Worm (Caenorhabditis elegans) whole organism, L2 larva: ENCODE measurements around the gene pcca-1.

ENCODE experiments used
- C34F6.9 ChIP-seq: fragments of 150-350 bp; optimal IDR thresholded peaks from 2 replicates; lab custom pipeline; 2014; ENCODE audit warnings: missing biosample characterization, missing genetic modification characterization
- F13H6.1 ChIP-seq: sonication (generic microtip); optimal IDR thresholded peaks from 2 replicates; lab custom pipeline; 2016; ENCODE audit warnings: missing genetic modification characterization, missing compliant biosample characterization
- R02D3.7 ChIP-seq: fragments of 150-350 bp; optimal IDR thresholded peaks from 2 replicates; lab custom pipeline; 2014; ENCODE audit warnings: missing biosample characterization, missing genetic modification characterization
- alr-1 ChIP-seq: fragments of 150-350 bp; optimal IDR thresholded peaks from 2 replicates; lab custom pipeline; 2014; ENCODE audit warnings: missing biosample characterization, missing genetic modification characterization
- aly-2 ChIP-seq: fragments of 150-350 bp; optimal IDR thresholded peaks from 2 replicates; lab custom pipeline; 2014; ENCODE audit warnings: missing biosample characterization, missing genetic modification characterization
- ama-1 ChIP-seq: fragments of 150-350 bp; optimal IDR thresholded peaks from 2 replicates; lab custom pipeline; 2018; ENCODE audit warnings: inconsistent platforms
- blmp-1 ChIP-seq: sonication (generic microtip); optimal IDR thresholded peaks from 2 replicates; lab custom pipeline; 2017; ENCODE audit warnings: missing genetic modification characterization, mild to moderate bottlenecking, missing compliant biosample characterization, antibody characterized with exemption, moderate library complexity; ENCODE audit not compliant: insufficient read depth
- ceh-16 ChIP-seq: fragments of 150-350 bp; optimal IDR thresholded peaks from 2 replicates; lab custom pipeline; 2014; ENCODE audit warnings: missing biosample characterization, missing genetic modification characterization
- ceh-82 ChIP-seq: fragments of 150-350 bp; optimal IDR thresholded peaks from 2 replicates; lab custom pipeline; 2014; ENCODE audit warnings: missing biosample characterization, missing genetic modification characterization
- crh-2 ChIP-seq: sonication (generic microtip); optimal IDR thresholded peaks from 2 replicates; lab custom pipeline; 2017; ENCODE audit warnings: missing biosample characterization, missing genetic modification characterization
- egl-27 ChIP-seq: sonication (generic microtip); optimal IDR thresholded peaks from 3 replicates; lab custom pipeline; 2017; ENCODE audit warnings: missing biosample characterization, missing genetic modification reagents, missing genetic modification characterization
- elt-1 ChIP-seq: fragments of 150-350 bp; optimal IDR thresholded peaks from 2 replicates; lab custom pipeline; 2014; ENCODE audit warnings: missing biosample characterization, missing genetic modification characterization
- elt-3 ChIP-seq: sonication (generic microtip); optimal IDR thresholded peaks from 2 replicates; lab custom pipeline; 2017; ENCODE audit warnings: missing biosample characterization, missing genetic modification characterization
- fos-1 ChIP-seq: fragments of 150-350 bp; optimal IDR thresholded peaks from 2 replicates; lab custom pipeline; 2014; ENCODE audit warnings: missing biosample characterization, missing genetic modification characterization
- gmeb-1 ChIP-seq: fragments of 150-350 bp; optimal IDR thresholded peaks from 2 replicates; lab custom pipeline; 2014; ENCODE audit warnings: missing biosample characterization, missing genetic modification characterization
- lin-11 ChIP-seq: fragments of 150-350 bp; sonication (generic microtip); optimal IDR thresholded peaks from 2 replicates; lab custom pipeline; 2014; ENCODE audit warnings: missing biosample characterization, missing genetic modification characterization, inconsistent platforms, mixed read lengths
- lin-13 ChIP-seq: fragments of 150-350 bp; optimal IDR thresholded peaks from 2 replicates; lab custom pipeline; 2014; ENCODE audit warnings: missing biosample characterization, missing genetic modification reagents, missing genetic modification characterization
- lsy-2 ChIP-seq, 2 experiments: fragments of 150-350 bp in 1 of 2; sonication (generic microtip) in 1 of 2; optimal IDR thresholded peaks; 2 replicates each; lab custom pipeline; 2014 to 2017; ENCODE audit warnings: missing biosample characterization in 2 of 2, missing genetic modification characterization in 2 of 2
- mdl-1 ChIP-seq, 2 experiments: fragments of 150-350 bp in 1 of 2; sonication (generic microtip) in 1 of 2; optimal IDR thresholded peaks; 2 replicates each; lab custom pipeline; 2017; ENCODE audit warnings: missing biosample characterization in 2 of 2, missing genetic modification characterization in 2 of 2
- nhr-12 ChIP-seq: fragments of 150-350 bp; optimal IDR thresholded peaks from 2 replicates; lab custom pipeline; 2014; ENCODE audit warnings: missing biosample characterization, missing genetic modification characterization
- nhr-129 ChIP-seq: fragments of 150-350 bp; optimal IDR thresholded peaks from 2 replicates; lab custom pipeline; 2014; ENCODE audit warnings: missing biosample characterization, missing genetic modification characterization
- nhr-23 ChIP-seq: fragments of 150-350 bp; optimal IDR thresholded peaks from 2 replicates; lab custom pipeline; 2014; ENCODE audit warnings: missing biosample characterization, missing genetic modification reagents, missing genetic modification characterization
- nhr-237 ChIP-seq: fragments of 150-350 bp; optimal IDR thresholded peaks from 2 replicates; lab custom pipeline; 2014; ENCODE audit warnings: missing biosample characterization, missing genetic modification characterization
- nhr-25 ChIP-seq: fragments of 150-350 bp; sonication (generic microtip); optimal IDR thresholded peaks from 3 replicates; lab custom pipeline; 2014; ENCODE audit warnings: missing biosample characterization, missing genetic modification characterization
- nhr-6 ChIP-seq: fragments of 150-350 bp; optimal IDR thresholded peaks from 2 replicates; lab custom pipeline; 2014; ENCODE audit warnings: missing biosample characterization, missing genetic modification characterization
- sem-4 ChIP-seq: fragments of 150-350 bp; optimal IDR thresholded peaks from 2 replicates; lab custom pipeline; 2014; ENCODE audit warnings: missing biosample characterization, missing genetic modification reagents, missing genetic modification characterization
- skn-1 ChIP-seq: sonication (generic microtip); optimal IDR thresholded peaks from 2 replicates; lab custom pipeline; 2017; ENCODE audit warnings: missing biosample characterization, missing genetic modification characterization
- sma-3 ChIP-seq: sonication (generic microtip); optimal IDR thresholded peaks from 2 replicates; lab custom pipeline; 2016; ENCODE audit warnings: missing genetic modification reagents, missing genetic modification characterization, missing compliant biosample characterization
- sma-9 ChIP-seq, 2 experiments: fragments of 150-350 bp in 1 of 2; sonication (generic microtip) in 1 of 2; optimal IDR thresholded peaks; 2 replicates each; lab custom pipeline; 2014 to 2016; ENCODE audit warnings: missing genetic modification characterization in 2 of 2, mild to moderate bottlenecking in 1 of 2, missing biosample characterization in 1 of 2, missing compliant biosample characterization in 1 of 2, missing genetic modification reagents in 1 of 2, moderate library complexity in 1 of 2
- unc-55 ChIP-seq: fragments of 150-350 bp; sonication (generic microtip); optimal IDR thresholded peaks from 3 replicates; lab custom pipeline; 2014; ENCODE audit warnings: missing biosample characterization, missing genetic modification reagents, missing genetic modification characterization
- zag-1 ChIP-seq: fragments of 150-350 bp; optimal IDR thresholded peaks from 2 replicates; lab custom pipeline; 2014; ENCODE audit warnings: missing biosample characterization, missing genetic modification characterization
- ztf-11 ChIP-seq: sonication (generic microtip); optimal IDR thresholded peaks from 2 replicates; lab custom pipeline; 2017; ENCODE audit warnings: missing biosample characterization, missing genetic modification characterization

pcca-1 gene

DNA sequence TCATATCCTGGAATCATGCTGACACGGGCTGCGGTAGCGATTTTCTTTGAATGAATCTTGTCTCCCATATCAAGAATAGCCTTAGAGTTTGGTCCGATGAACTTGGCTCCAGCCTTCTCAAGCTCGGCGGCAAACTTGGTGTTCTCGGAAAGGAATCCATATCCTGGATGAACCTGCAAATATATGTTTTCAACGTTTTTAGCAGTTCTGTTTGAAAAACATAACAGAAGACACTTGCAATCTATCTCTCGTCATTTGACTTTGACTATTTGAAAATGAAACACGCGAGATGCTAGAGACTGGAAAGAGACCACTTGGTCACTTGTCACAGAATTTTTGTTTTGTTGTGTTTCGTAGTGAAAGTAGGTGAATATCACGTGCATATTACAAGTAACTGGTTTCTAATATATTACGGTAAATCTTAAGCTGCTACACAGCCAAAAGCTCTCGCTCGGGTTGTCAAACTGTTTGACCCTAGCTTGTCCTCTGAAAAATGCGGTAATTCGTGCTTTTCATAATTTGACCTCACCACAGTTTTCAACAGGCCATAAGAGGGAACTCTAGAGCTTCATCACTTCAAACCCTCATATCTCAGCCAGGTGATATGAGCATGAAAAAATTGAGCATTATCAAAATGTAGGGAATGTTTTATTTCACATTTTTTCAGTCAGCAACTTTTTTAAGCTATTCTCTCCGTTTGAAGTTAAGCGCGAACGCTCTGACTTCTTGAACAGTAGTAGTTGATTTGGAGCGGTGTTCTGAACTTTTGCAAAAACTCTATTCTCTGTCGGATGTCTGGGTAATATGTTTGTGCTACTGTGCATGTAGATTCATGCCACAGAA, 974 bp downstream of the pcca-1 start:
- TF ChIP-seq skn-1 (tag; lab: Kevin White, UChicago), result no peak
- peak in 1 of 2 experiments; percentile 36 for TF ChIP-seq lsy-2 (tag; optimal IDR thresholded peaks at IDR 0.05; lab: Kevin White, UChicago)
- TF ChIP-seq sem-4, result no peak
- TF ChIP-seq ceh-16 (tag; lab: Kevin White, UChicago), result no peak
- no peak for TF ChIP-seq ceh-82 (tag; lab: Kevin White, UChicago)
- peak; percentile 4 for TF ChIP-seq gmeb-1 (tag; lab: Kevin White, UChicago)
- peak; percentile 8 for TF ChIP-seq sma-9 (GFP tag; optimal IDR thresholded peaks at IDR 0.05; lab: Kevin White, UChicago)
- TF ChIP-seq sma-9 (tag; optimal IDR thresholded peaks at IDR 0.05; lab: Kevin White, UChicago), result no peak
- TF ChIP-seq ztf-11, result no peak
- TF ChIP-seq C34F6.9 (tag; lab: Kevin White, UChicago), result no peak
- TF ChIP-seq nhr-25 (tag; lab: Kevin White, UChicago), result peak; percentile 34
- peak; percentile 14 for TF ChIP-seq F13H6.1
- TF ChIP-seq lin-11 (tag; lab: Kevin White, UChicago), result no peak
- no peak for TF ChIP-seq lin-13 (GFP tag; lab: Kevin White, UChicago)
- TF ChIP-seq alr-1 (tag; lab: Kevin White, UChicago), result no peak
- TF ChIP-seq elt-1 (tag; lab: Kevin White, UChicago), result no peak
- no peak for TF ChIP-seq nhr-237 (tag; lab: Kevin White, UChicago)
- no peak for TF ChIP-seq zag-1 (tag; lab: Kevin White, UChicago)
- TF ChIP-seq ama-1 (lab: Kevin White, UChicago), result no peak
- TF ChIP-seq R02D3.7 (tag; lab: Kevin White, UChicago), result no peak
- no peak for TF ChIP-seq fos-1 (tag; lab: Kevin White, UChicago)
- no peak for TF ChIP-seq crh-2 (tag; lab: Kevin White, UChicago)
- peak; percentile 34 for TF ChIP-seq blmp-1 (tag; lab: Kevin White, UChicago)
- TF ChIP-seq nhr-23 (tag; lab: Kevin White, UChicago), result no peak
- no peak for TF ChIP-seq egl-27 (tag; lab: Kevin White, UChicago)
- TF ChIP-seq nhr-129 (tag; lab: Kevin White, UChicago), result peak; percentile 73

DNA sequence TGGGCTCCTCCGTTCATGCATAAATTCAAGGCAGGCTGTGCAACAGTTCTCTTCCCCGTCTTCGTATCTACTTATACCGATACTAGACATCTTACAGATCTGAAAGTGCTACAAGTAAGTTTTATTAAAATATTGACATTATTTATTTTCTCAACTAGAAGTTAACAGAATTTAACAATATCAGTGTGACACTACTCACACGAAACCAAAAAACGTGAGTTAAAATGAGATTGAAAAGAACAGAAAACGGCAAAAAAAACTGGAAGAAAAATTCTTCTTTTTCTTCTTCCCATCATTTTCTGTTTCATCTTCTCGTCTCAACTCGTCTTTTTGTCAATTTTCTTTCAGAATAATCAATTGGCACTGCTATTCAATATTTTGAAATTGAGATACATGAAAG, 3.9 kb downstream of the pcca-1 start, which contains the start of gene F27D9.12:
TSS of gene F27D9.12 (minus strand) at position 101 of the 400 bp plus-strand sequence.
- TF ChIP-seq ama-1 (lab: Kevin White, UChicago) (no peak), blmp-1 (tag; lab: Kevin White, UChicago) (no peak), nhr-23 (tag; lab: Kevin White, UChicago) (no peak), C34F6.9 (tag; lab: Kevin White, UChicago) (no peak)

DNA sequence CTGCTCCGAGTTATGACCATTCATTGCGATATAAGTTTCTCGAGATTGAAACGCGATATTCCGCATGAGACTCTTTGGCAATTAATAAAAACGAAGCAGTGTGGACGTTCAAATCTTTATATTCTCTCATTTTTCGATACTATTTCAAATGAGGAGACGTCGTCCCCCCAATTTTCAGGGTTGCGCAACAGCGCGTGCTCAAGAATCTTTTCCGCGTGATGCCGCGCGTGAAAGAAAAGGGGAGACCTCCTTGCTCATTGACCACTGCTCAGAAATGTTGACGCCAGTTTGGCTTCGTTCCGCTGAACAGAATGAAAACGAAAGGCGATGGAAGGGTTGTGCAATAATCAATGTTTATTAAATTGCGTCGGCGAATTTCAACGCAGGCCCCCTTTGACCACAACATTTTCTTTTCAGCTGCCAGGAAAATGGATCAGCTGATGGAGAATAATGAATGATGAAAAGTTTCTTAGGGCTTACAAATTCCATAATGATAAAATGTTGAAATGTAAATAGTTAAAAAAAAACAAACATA, 5.2 kb downstream of the pcca-1 start:
- no peak for TF ChIP-seq zag-1 (tag; lab: Kevin White, UChicago)
- TF ChIP-seq lin-11 (tag; lab: Kevin White, UChicago), result peak; percentile 20

DNA sequence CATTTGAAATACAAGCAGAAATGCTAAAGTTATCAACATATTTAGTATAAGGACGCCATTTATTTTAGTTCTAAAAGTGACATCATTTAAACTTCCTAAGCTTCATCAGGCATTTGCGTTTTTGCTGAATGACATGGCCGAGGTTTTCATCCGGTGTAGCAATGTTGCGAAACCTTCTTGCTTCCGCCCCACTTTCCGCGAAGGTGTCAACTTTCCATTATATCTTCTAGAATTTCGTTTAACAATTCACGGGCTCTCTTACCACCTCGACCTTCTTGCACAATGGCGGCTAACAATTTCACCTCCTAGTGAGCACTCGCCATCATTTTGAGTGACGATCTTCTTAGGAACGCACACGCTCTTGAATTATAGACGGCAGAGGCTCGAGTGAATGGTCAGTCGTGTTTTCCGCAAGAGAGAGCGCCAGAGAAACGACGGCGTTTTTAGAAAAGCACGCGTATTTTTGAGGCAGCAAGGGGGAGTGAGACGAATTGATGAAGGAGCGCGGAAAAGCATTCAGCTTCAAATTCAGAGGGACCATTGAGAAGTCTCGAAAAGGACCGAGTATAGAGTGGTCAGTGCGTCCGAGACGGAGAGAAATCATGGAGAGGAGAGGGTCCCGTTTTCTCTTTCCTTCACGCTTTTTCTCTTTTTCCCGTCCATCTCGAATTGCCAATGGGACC, 6.9 kb downstream of the pcca-1 start:
- TF ChIP-seq nhr-6 (no peak), sma-3 (GFP tag; lab: Kevin White, UChicago) (no peak), mdl-1 (tag; optimal IDR thresholded peaks at IDR 0.05; lab: Kevin White, UChicago) (peak; percentile 38 to 52), zag-1 (tag; lab: Kevin White, UChicago) (peak; percentile 57), sma-9 (GFP tag; optimal IDR thresholded peaks at IDR 0.05; lab: Kevin White, UChicago) (peak; percentile 34), sma-9 (tag; optimal IDR thresholded peaks at IDR 0.05; lab: Kevin White, UChicago) (no peak), nhr-237 (tag; lab: Kevin White, UChicago) (no peak), ztf-11 (no peak), nhr-12 (tag; lab: Kevin White, UChicago) (no peak), nhr-25 (tag; lab: Kevin White, UChicago) (no peak), F13H6.1 (peak; percentile 71), aly-2 (no peak), egl-27 (tag; lab: Kevin White, UChicago) (no peak), unc-55 (GFP tag; lab: Kevin White, UChicago) (peak; percentile 50), crh-2 (tag; lab: Kevin White, UChicago) (no peak), lin-11 (tag; lab: Kevin White, UChicago) (peak; percentile 11), nhr-23 (tag; lab: Kevin White, UChicago) (no peak), nhr-129 (tag; lab: Kevin White, UChicago) (peak; percentile 33), elt-3 (no peak)
- TF ChIP-seq, all 48 proteins: peak for 7
